Worm (Caenorhabditis elegans): ENCODE results near the gene T23F11.2.

T23F11.2 gene

ce11 chrIII:4649363-4649768, 5.9 kb downstream of the T23F11.2 start (continued):
- TF ChIP-seq ceh-19 (GFP tag; optimal IDR thresholded peaks at IDR 0.05) (peak; percentile 7), che-1 (tag; optimal IDR thresholded peaks at IDR 0.05) (peak; percentile 7), fkh-10 (GFP tag; optimal IDR thresholded peaks at IDR 0.05) (no peak), pag-3 (tag; optimal IDR thresholded peaks at IDR 0.05; ENCODE audit: borderline replicate concordance) (no peak), F13H6.1 (tag; optimal IDR thresholded peaks at IDR 0.05) (peak; percentile 85), sox-4 (tag; optimal IDR thresholded peaks at IDR 0.05) (no peak), fkh-6 (tag; optimal IDR thresholded peaks at IDR 0.05) (no peak), ztf-16 (tag; optimal IDR thresholded peaks at IDR 0.05) (no peak), pha-4 (tag; optimal IDR thresholded peaks at IDR 0.05) (no peak), lin-11 (tag; optimal IDR thresholded peaks at IDR 0.05) (no peak), madf-2 (tag; optimal IDR thresholded peaks at IDR 0.05) (peak; percentile 37), unc-42 (tag; optimal IDR thresholded peaks at IDR 0.05) (peak; percentile 65), sox-2 (GFP tag; IDR thresholded peaks at IDR 0.05) (no peak), rnt-1 (tag; optimal IDR thresholded peaks at IDR 0.05) (peak; percentile 86), C38D4.7 (GFP tag; optimal IDR thresholded peaks at IDR 0.05) (no peak), dve-1 (tag; optimal IDR thresholded peaks at IDR 0.05) (peak; percentile 80), ttx-3 (tag; optimal IDR thresholded peaks at IDR 0.05) (no peak), ets-4 (tag; optimal IDR thresholded peaks at IDR 0.05) (peak; percentile 93), hlh-13 (GFP tag; optimal IDR thresholded peaks at IDR 0.05) (no peak), ahr-1 (tag; optimal IDR thresholded peaks at IDR 0.05) (no peak), Y22D7AL.16 (tag; optimal IDR thresholded peaks at IDR 0.05) (no peak), ceh-45 (GFP tag; IDR thresholded peaks at IDR 0.05) (no peak), gmeb-2 (tag; optimal IDR thresholded peaks at IDR 0.05) (no peak), ceh-18 (tag; optimal IDR thresholded peaks at IDR 0.05) (peak; percentile 96), dmd-4 (tag; optimal IDR thresholded peaks at IDR 0.05; ENCODE audit: borderline replicate concordance) (no peak), ceh-14 (tag; optimal IDR thresholded peaks at IDR 0.05) (peak; percentile 32), ama-1 (optimal IDR thresholded peaks at IDR 0.05) (no peak), ceh-9 (tag; optimal IDR thresholded peaks at IDR 0.05) (no peak), ceh-24 (tag; optimal IDR thresholded peaks at IDR 0.05) (no peak), C08G9.2 (tag; optimal IDR thresholded peaks at IDR 0.05) (no peak), elt-2 (tag; optimal IDR thresholded peaks at IDR 0.05) (peak; percentile 76), hlh-30 (tag; optimal IDR thresholded peaks at IDR 0.05; ENCODE audit: insufficient read depth) (peak; percentile 99), tbx-2 (tag; optimal IDR thresholded peaks at IDR 0.05) (peak; percentile 91), eyg-1 (tag; optimal IDR thresholded peaks at IDR 0.05) (no peak), pax-1 (tag; optimal IDR thresholded peaks at IDR 0.05) (peak; percentile 53), K09A11.1 (tag; optimal IDR thresholded peaks at IDR 0.05; ENCODE audit: insufficient read depth) (peak; percentile 43), pros-1 (tag; optimal IDR thresholded peaks at IDR 0.05) (peak; percentile 40), tbx-7 (tag; optimal IDR thresholded peaks at IDR 0.05) (no peak), lim-6 (tag; optimal IDR thresholded peaks at IDR 0.05) (no peak), ref-2 (tag; optimal IDR thresholded peaks at IDR 0.05) (peak; percentile 86), npax-4 (tag; optimal IDR thresholded peaks at IDR 0.05) (no peak), sdc-2 (tag; optimal IDR thresholded peaks at IDR 0.05) (no peak), ceh-2 (tag; optimal IDR thresholded peaks at IDR 0.05) (peak; percentile 63), unc-3 (GFP tag; conservative IDR thresholded peaks at IDR 0.05) (no peak), unc-3 (tag; optimal IDR thresholded peaks at IDR 0.05) (no peak), ceh-34 (tag; optimal IDR thresholded peaks at IDR 0.05) (peak; percentile 83), nfya-1 (tag; optimal IDR thresholded peaks at IDR 0.05) (peak; percentile 79), hlh-15 (tag; optimal IDR thresholded peaks at IDR 0.05) (no peak), odd-2 (tag; optimal IDR thresholded peaks at IDR 0.05) (no peak), nhr-11 (tag; optimal IDR thresholded peaks at IDR 0.05) (no peak)

Data from whole organism, late embryonic.